In the genomic region with DNA sequence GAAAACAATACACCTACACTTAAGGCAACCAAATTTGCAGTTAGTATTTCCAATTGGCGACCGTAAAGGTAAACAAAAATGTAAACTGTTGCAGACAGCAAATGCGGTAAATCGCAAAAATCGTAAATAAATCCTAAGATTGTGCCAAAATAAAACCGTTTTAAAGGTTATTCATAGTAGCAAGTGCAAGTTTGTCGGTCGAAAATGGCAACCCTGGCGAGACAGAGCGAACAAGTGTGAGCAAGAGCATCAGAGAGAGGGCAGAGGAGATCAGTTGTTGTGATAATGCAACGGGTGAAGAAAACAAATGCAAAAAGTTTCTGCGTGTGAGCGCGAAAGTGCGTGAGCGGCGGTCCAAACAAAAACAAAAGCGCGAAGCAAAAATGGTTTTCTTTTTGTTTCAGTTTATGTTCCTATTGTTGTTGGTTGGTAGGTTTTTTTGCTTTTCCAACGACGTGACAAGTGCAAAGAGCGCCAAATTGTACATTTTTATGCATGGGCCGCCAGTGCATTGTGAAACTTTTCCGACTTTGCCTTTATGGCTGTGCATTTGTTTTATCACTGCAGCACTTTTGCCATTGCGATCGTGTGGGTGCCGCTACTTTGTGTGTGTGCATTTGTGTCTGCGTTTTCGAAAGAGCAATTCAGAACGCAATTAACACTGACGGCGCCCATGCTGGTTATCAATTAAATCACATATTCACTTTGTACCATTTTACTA, we compare ENCODE assay signal across 2 fruit fly cellular contexts.
TF ChIP-seq lines count a peak whose summit lies in the region.

No protein-coding gene starts in this region.

TF ChIP-seq in whole organism, embryonic, 481 proteins besides CTCF, POLR2A, EP300 and RAD21 (continued from another document):
- TF ChIP-seq lov (optimal IDR thresholded peaks at IDR 0.05; lab: Kevin White, UChicago) (no peak), lov (GFP tag; IDR thresholded peaks at IDR 0.05; lab: Robert Waterston, UW) (0 out of 3 replicates have a peak, but pooled peaks have one; percentile 17), CG14710 (tag; optimal IDR thresholded peaks at IDR 0.05; lab: Kevin White, UChicago) (no peak), cad (GFP tag; optimal IDR thresholded peaks at IDR 0.05; lab: Kevin White, UChicago) (no peak), chn (GFP tag; optimal IDR thresholded peaks at IDR 0.05; lab: Kevin White, UChicago) (no peak), Antp (GFP tag; optimal IDR thresholded peaks at IDR 0.05; lab: Kevin White, UChicago) (no peak), CG9437 (GFP tag; optimal IDR thresholded peaks at IDR 0.05; lab: Kevin White, UChicago) (no peak), sens (GFP tag; lab: Kevin White, UChicago) (no peak), Mad (GFP tag; optimal IDR thresholded peaks at IDR 0.05; lab: Kevin White, UChicago) (no peak), NK7.1 (GFP tag; optimal IDR thresholded peaks at IDR 0.05; lab: Kevin White, UChicago) (no peak), CG13894 (tag; optimal IDR thresholded peaks at IDR 0.05; lab: Kevin White, UChicago) (no peak), CG34224 (GFP tag; IDR thresholded peaks at IDR 0.05; lab: Robert Waterston, UW; ENCODE audit: partially characterized antibody) (no peak), CG4820 (GFP tag; optimal IDR thresholded peaks at IDR 0.05; lab: Kevin White, UChicago) (no peak), Sry-δ (GFP tag; optimal IDR thresholded peaks at IDR 0.05; lab: Kevin White, UChicago) (no peak), amos (GFP tag; IDR thresholded peaks at IDR 0.05; lab: Robert Waterston, UW; ENCODE audit: partially characterized antibody) (no peak), emc (GFP tag; optimal IDR thresholded peaks at IDR 0.05; lab: Kevin White, UChicago) (no peak), CG7271 (tag; optimal IDR thresholded peaks at IDR 0.05; lab: Kevin White, UChicago) (no peak), fd96Cb (tag; optimal IDR thresholded peaks at IDR 0.05; lab: Kevin White, UChicago) (no peak), CG15479 (GFP tag; optimal IDR thresholded peaks at IDR 0.05; lab: Kevin White, UChicago) (peak; percentile 12), chinmo (GFP tag; IDR thresholded peaks at IDR 0.05; lab: Robert Waterston, UW; ENCODE audit: partially characterized antibody) (0 out of 4 replicates have a peak, but pooled peaks have one; percentile 15), Atf6 (GFP tag; IDR thresholded peaks at IDR 0.05; lab: Robert Waterston, UW) (0 out of 2 replicates have a peak, but pooled peaks have one; percentile 31), repo (GFP tag; optimal IDR thresholded peaks at IDR 0.05; lab: Kevin White, UChicago) (no peak), CG30020 (tag; optimal IDR thresholded peaks at IDR 0.05; lab: Kevin White, UChicago) (no peak), shn (GFP tag; optimal IDR thresholded peaks at IDR 0.05; lab: Kevin White, UChicago) (no peak), schlank (tag; optimal IDR thresholded peaks at IDR 0.05; lab: Kevin White, UChicago) (no peak), CG14667 (GFP tag; IDR thresholded peaks at IDR 0.05; lab: Robert Waterston, UW) (no peak), CG7786 (GFP tag; optimal IDR thresholded peaks at IDR 0.05; lab: Kevin White, UChicago) (no peak), dm (GFP tag; optimal IDR thresholded peaks at IDR 0.05; lab: Kevin White, UChicago) (no peak), CG8359 (GFP tag; optimal IDR thresholded peaks at IDR 0.05; lab: Kevin White, UChicago; ENCODE audit: borderline replicate concordance) (no peak), CG12769 (tag; optimal IDR thresholded peaks at IDR 0.05; lab: Kevin White, UChicago) (no peak), wek (GFP tag; optimal IDR thresholded peaks at IDR 0.05; lab: Kevin White, UChicago) (no peak), HLH3B (GFP tag; IDR thresholded peaks at IDR 0.05; lab: Robert Waterston, UW) (no peak), CG1233 (GFP tag; optimal IDR thresholded peaks at IDR 0.05; lab: Kevin White, UChicago) (no peak), D19A (tag; optimal IDR thresholded peaks at IDR 0.05; lab: Kevin White, UChicago) (no peak), CG7745 (tag; optimal IDR thresholded peaks at IDR 0.05; lab: Kevin White, UChicago) (no peak), H2.0 (GFP tag; IDR thresholded peaks at IDR 0.05; lab: Robert Waterston, UW) (no peak), corto (GFP tag; optimal IDR thresholded peaks at IDR 0.05; lab: Kevin White, UChicago) (no peak)

TF ChIP-seq in whole organism, prepupa, 60 proteins besides CTCF, POLR2A, EP300 and RAD21 (continued from another document):
- TF ChIP-seq spab (GFP tag; optimal IDR thresholded peaks at IDR 0.05; lab: Kevin White, UChicago) (peak; percentile 21), achi (GFP tag; optimal IDR thresholded peaks at IDR 0.05; lab: Kevin White, UChicago) (no peak), CG6854 (GFP tag; optimal IDR thresholded peaks at IDR 0.05; lab: Kevin White, UChicago) (no peak), net (GFP tag; optimal IDR thresholded peaks at IDR 0.05; lab: Kevin White, UChicago) (peak; percentile 35), Sox14 (GFP tag; optimal IDR thresholded peaks at IDR 0.05; lab: Kevin White, UChicago) (no peak), topi (GFP tag; optimal IDR thresholded peaks at IDR 0.05; lab: Kevin White, UChicago) (no peak), CG8319 (GFP tag; optimal IDR thresholded peaks at IDR 0.05; lab: Kevin White, UChicago) (no peak), CG15336 (GFP tag; IDR thresholded peaks at IDR 0.05; lab: Robert Waterston, UW) (peak; percentile 75), CG6792 (GFP tag; optimal IDR thresholded peaks at IDR 0.05; lab: Kevin White, UChicago) (no peak), CG10669 (GFP tag; optimal IDR thresholded peaks at IDR 0.05; lab: Kevin White, UChicago) (no peak), CG10631 (GFP tag; optimal IDR thresholded peaks at IDR 0.05; lab: Kevin White, UChicago) (no peak), svp (GFP tag; lab: Kevin White, UChicago) (no peak), Eip75B (GFP tag; optimal IDR thresholded peaks at IDR 0.05; lab: Kevin White, UChicago) (no peak), Hr39 (GFP tag; optimal IDR thresholded peaks at IDR 0.05; lab: Kevin White, UChicago) (no peak), ss (GFP tag; optimal IDR thresholded peaks at IDR 0.05; lab: Kevin White, UChicago) (peak; percentile 57 to 76), lz (GFP tag; optimal IDR thresholded peaks at IDR 0.05; lab: Kevin White, UChicago) (no peak), CG7368 (GFP tag; optimal IDR thresholded peaks at IDR 0.05; lab: Kevin White, UChicago) (no peak), Hr4 (GFP tag; optimal IDR thresholded peaks at IDR 0.05; lab: Kevin White, UChicago) (no peak), CG1621 (tag; optimal IDR thresholded peaks at IDR 0.05; lab: Kevin White, UChicago) (no peak), CG6163 (GFP tag; IDR thresholded peaks at IDR 0.05; lab: Robert Waterston, UW) (peak; percentile 70; the same call in 2 of the 3 replicates), Eip93F (GFP tag; optimal IDR thresholded peaks at IDR 0.05; lab: Kevin White, UChicago) (no peak), CG9139 (GFP tag; optimal IDR thresholded peaks at IDR 0.05; lab: Kevin White, UChicago) (peak; percentile 1), Met (GFP tag; optimal IDR thresholded peaks at IDR 0.05; lab: Kevin White, UChicago) (no peak), CG8632 (GFP tag; optimal IDR thresholded peaks at IDR 0.05; lab: Kevin White, UChicago) (no peak), CG11294 (GFP tag; IDR thresholded peaks at IDR 0.05; lab: Robert Waterston, UW) (no peak), Sox102F (GFP tag; optimal IDR thresholded peaks at IDR 0.05; lab: Kevin White, UChicago) (no peak), salr (GFP tag; optimal IDR thresholded peaks at IDR 0.05; lab: Kevin White, UChicago) (peak in 1 of 2 experiments; percentile 24), CG31627 (GFP tag; optimal IDR thresholded peaks at IDR 0.05; lab: Kevin White, UChicago) (no peak), CG34406 (GFP tag; optimal IDR thresholded peaks at IDR 0.05; lab: Kevin White, UChicago) (no peak), CG6808 (GFP tag; optimal IDR thresholded peaks at IDR 0.05; lab: Kevin White, UChicago) (peak; percentile 72), CG3919 (GFP tag; optimal IDR thresholded peaks at IDR 0.05; lab: Kevin White, UChicago) (no peak), Hr38 (GFP tag; optimal IDR thresholded peaks at IDR 0.05; lab: Kevin White, UChicago) (no peak)
